Fruit fly (Drosophila melanogaster): ENCODE measurements around the gene CG4645.

Gene CG4645

dm6 chrX:12925426-12926256 lies 15.9 kb downstream of the CG4645 start:
- no peak for TF ChIP-seq pdm3 (GFP tag; optimal IDR thresholded peaks at IDR 0.05)
- peak; percentile 25 for TF ChIP-seq CG8632 (GFP tag; optimal IDR thresholded peaks at IDR 0.05)
- peak; percentile 5 for TF ChIP-seq achi (GFP tag; optimal IDR thresholded peaks at IDR 0.05)
- no peak for TF ChIP-seq CG4318 (GFP tag; optimal IDR thresholded peaks at IDR 0.05)
- no peak for TF ChIP-seq CG6792 (GFP tag; optimal IDR thresholded peaks at IDR 0.05)
- TF ChIP-seq Smox (GFP tag; optimal IDR thresholded peaks at IDR 0.05), result no peak
- TF ChIP-seq Met (GFP tag; optimal IDR thresholded peaks at IDR 0.05), result peak; percentile 10
- TF ChIP-seq net (GFP tag; optimal IDR thresholded peaks at IDR 0.05), result no peak
- peak; percentile 6 for TF ChIP-seq OdsH (GFP tag; optimal IDR thresholded peaks at IDR 0.05)
- peak; percentile 70; the same call in 2 of the 3 replicates for TF ChIP-seq eg (GFP tag; IDR thresholded peaks at IDR 0.05)
- TF ChIP-seq ss (GFP tag; optimal IDR thresholded peaks at IDR 0.05), result peak in 1 of 2 experiments; percentile 43
- TF ChIP-seq CG10669 (GFP tag; optimal IDR thresholded peaks at IDR 0.05), result peak; percentile 10
- peak; percentile 20 for TF ChIP-seq Ets96B (tag; optimal IDR thresholded peaks at IDR 0.05)
- peak; percentile 81 for TF ChIP-seq Eip78C (GFP tag)
- peak; percentile 66 for TF ChIP-seq CG6163 (GFP tag; IDR thresholded peaks at IDR 0.05)
- TF ChIP-seq Gug (GFP tag; IDR thresholded peaks at IDR 0.05), result 0 out of 2 replicates have a peak, but pooled peaks have one; percentile 34
- TF ChIP-seq CG16779 (tag; optimal IDR thresholded peaks at IDR 0.05), result no peak
- peak; percentile 14 for TF ChIP-seq dsx (GFP tag; optimal IDR thresholded peaks at IDR 0.05; ENCODE audit: poor library complexity, severe bottlenecking)
- no peak for TF ChIP-seq CG9139 (GFP tag; optimal IDR thresholded peaks at IDR 0.05)
- TF ChIP-seq CG34406 (GFP tag; optimal IDR thresholded peaks at IDR 0.05), result no peak
- peak; percentile 50 for TF ChIP-seq CG8119 (GFP tag; IDR thresholded peaks at IDR 0.05)
- peak; percentile 33 for TF ChIP-seq CG3032 (tag; optimal IDR thresholded peaks at IDR 0.05)
- TF ChIP-seq CG11762 (GFP tag; optimal IDR thresholded peaks at IDR 0.05; ENCODE audit: insufficient read depth), result no peak
- TF ChIP-seq topi (GFP tag; optimal IDR thresholded peaks at IDR 0.05), result peak; percentile 19
- TF ChIP-seq Sox15 (GFP tag; optimal IDR thresholded peaks at IDR 0.05), result no peak
- peak; percentile 68 for TF ChIP-seq CG15336 (GFP tag; IDR thresholded peaks at IDR 0.05)
- TF ChIP-seq CG10631 (GFP tag; optimal IDR thresholded peaks at IDR 0.05), result peak; percentile 31
- TF ChIP-seq acj6 (GFP tag; optimal IDR thresholded peaks at IDR 0.05), result peak; percentile 34
- TF ChIP-seq esn (GFP tag; optimal IDR thresholded peaks at IDR 0.05), result peak; percentile 0
- TF ChIP-seq CG32006 (GFP tag; optimal IDR thresholded peaks at IDR 0.05), result peak; percentile 17
- TF ChIP-seq CG6854 (GFP tag; optimal IDR thresholded peaks at IDR 0.05), result no peak
- TF ChIP-seq CG11294 (GFP tag; IDR thresholded peaks at IDR 0.05), result peak; percentile 12; the same call in 1 of the 2 replicates
- no peak for TF ChIP-seq Blimp-1 (GFP tag; optimal IDR thresholded peaks at IDR 0.05)

- no peak for TF ChIP-seq Hr4 (GFP tag; optimal IDR thresholded peaks at IDR 0.05)
- no peak for TF ChIP-seq eg (GFP tag; IDR thresholded peaks at IDR 0.05)
Measured at dm6 chrX:12927612-12928011, 17.9 kb downstream of the CG4645 start.

dm6 chrX:12929817-12930216 lies 20.1 kb downstream of the CG4645 start:
- no peak for TF ChIP-seq Ets21C (GFP tag; optimal IDR thresholded peaks at IDR 0.05)
- no peak for TF ChIP-seq Lpt (GFP tag; optimal IDR thresholded peaks at IDR 0.05)
- TF ChIP-seq Eip75B (GFP tag; optimal IDR thresholded peaks at IDR 0.05), result no peak
- no peak for TF ChIP-seq Gug (GFP tag; IDR thresholded peaks at IDR 0.05)
- no peak for TF ChIP-seq CG11902 (GFP tag; optimal IDR thresholded peaks at IDR 0.05)
- no peak for TF ChIP-seq CG31627 (GFP tag; optimal IDR thresholded peaks at IDR 0.05)
- no peak for TF ChIP-seq salr (GFP tag; optimal IDR thresholded peaks at IDR 0.05)
- no peak for TF ChIP-seq pdm3 (GFP tag; optimal IDR thresholded peaks at IDR 0.05)
- TF ChIP-seq CG16779 (tag; optimal IDR thresholded peaks at IDR 0.05), result no peak
- TF ChIP-seq dsx (GFP tag; optimal IDR thresholded peaks at IDR 0.05; ENCODE audit: poor library complexity, severe bottlenecking), result no peak
- TF ChIP-seq spab (GFP tag; optimal IDR thresholded peaks at IDR 0.05), result no peak
- TF ChIP-seq CG6163 (GFP tag; IDR thresholded peaks at IDR 0.05), result no peak
- no peak for TF ChIP-seq CG8319 (GFP tag; optimal IDR thresholded peaks at IDR 0.05)
- no peak for TF ChIP-seq Sox102F (GFP tag; optimal IDR thresholded peaks at IDR 0.05)
- no peak for TF ChIP-seq dac (GFP tag; optimal IDR thresholded peaks at IDR 0.05)
